Worm (Caenorhabditis elegans): Measurements from ENCODE around the gene scl-5.

scl-5 gene

ce11 chrIV:13036835-13037234, 27.0 kb upstream of the scl-5 start:
- no peak for TF ChIP-seq unc-62 (GFP tag; optimal IDR thresholded peaks at IDR 0.05)

ce11 chrIV:13038888-13039287, 24.9 kb upstream of the scl-5 start, which contains the start of gene F49E11.2:
Gene F49E11.2, minus strand, starts transcription at chrIV:13038988.
- no peak for TF ChIP-seq unc-62 (GFP tag; optimal IDR thresholded peaks at IDR 0.05)

- no peak for TF ChIP-seq unc-62 (GFP tag; optimal IDR thresholded peaks at IDR 0.05)
These were observed 22.3 kb upstream of the scl-5 start for ce11 chrIV:13041486-13041885.

- TF ChIP-seq unc-62 (GFP tag; optimal IDR thresholded peaks at IDR 0.05): no peak
These were observed 21.7 kb upstream of the scl-5 start, which contains the start of gene amt-2 for ce11 chrIV:13042091-13042490. Gene amt-2, plus strand, starts transcription at chrIV:13042391.

- no peak for TF ChIP-seq unc-62 (GFP tag; optimal IDR thresholded peaks at IDR 0.05)
These were observed 18.8 kb upstream of the scl-5 start for ce11 chrIV:13044980-13045379.

- no peak for TF ChIP-seq unc-62 (GFP tag; optimal IDR thresholded peaks at IDR 0.05)
These were observed 17.0 kb upstream of the scl-5 start, which contains the start of gene scl-9 for ce11 chrIV:13046848-13047247. Gene scl-9, plus strand, starts transcription at chrIV:13047148.

- no peak for TF ChIP-seq unc-62 (GFP tag; optimal IDR thresholded peaks at IDR 0.05)
These were observed 15.7 kb upstream of the scl-5 start, which contains the start of gene scl-10 for ce11 chrIV:13048157-13048556. Gene scl-10, plus strand, starts transcription at chrIV:13048457.

ce11 chrIV:13051073-13051472, 12.7 kb upstream of the scl-5 start, which contains the start of gene scl-11:
Gene scl-11, plus strand, starts transcription at chrIV:13051373.
- TF ChIP-seq unc-62 (GFP tag; optimal IDR thresholded peaks at IDR 0.05): no peak

- no peak for TF ChIP-seq unc-62 (GFP tag; optimal IDR thresholded peaks at IDR 0.05)
These were observed 11.2 kb upstream of the scl-5 start, which contains the start of gene F49E11.7 for ce11 chrIV:13052568-13052967. Gene F49E11.7, plus strand, starts transcription at chrIV:13052868.

ce11 chrIV:13056026-13056425, 7.8 kb upstream of the scl-5 start, which contains the start of gene scl-1:
Gene scl-1, plus strand, starts transcription at chrIV:13056326.
- no peak for TF ChIP-seq unc-62 (GFP tag; optimal IDR thresholded peaks at IDR 0.05)

ce11 chrIV:13057418-13057817, 6.4 kb upstream of the scl-5 start, which contains the start of gene scl-2:
Gene scl-2, plus strand, starts transcription at chrIV:13057710.
- TF ChIP-seq unc-62 (GFP tag; optimal IDR thresholded peaks at IDR 0.05): no peak

- TF ChIP-seq unc-62 (GFP tag; optimal IDR thresholded peaks at IDR 0.05): no peak
These were observed 4.5 kb upstream of the scl-5 start, which contains the start of gene scl-3 for ce11 chrIV:13059284-13059683. Gene scl-3, plus strand, starts transcription at chrIV:13059584.

ce11 chrIV:13066044-13066443, 2.2 kb downstream of the scl-5 start:
- TF ChIP-seq unc-62 (GFP tag; optimal IDR thresholded peaks at IDR 0.05): no peak

- TF ChIP-seq unc-62 (GFP tag; optimal IDR thresholded peaks at IDR 0.05): no peak
These were observed 3.4 kb downstream of the scl-5 start, which contains the start of gene col-131 for ce11 chrIV:13067200-13067599. Gene col-131, minus strand, starts transcription at chrIV:13067300.

- TF ChIP-seq unc-62 (GFP tag; optimal IDR thresholded peaks at IDR 0.05): no peak
These were observed 4.6 kb downstream of the scl-5 start, which contains the start of gene scl-6 for ce11 chrIV:13068451-13068850. Gene scl-6, plus strand, starts transcription at chrIV:13068751.

ce11 chrIV:13070142-13070541, 6.3 kb downstream of the scl-5 start, which contains the start of gene scl-7:
Gene scl-7, plus strand, starts transcription at chrIV:13070442.
- TF ChIP-seq unc-62 (GFP tag; optimal IDR thresholded peaks at IDR 0.05): no peak

ce11 chrIV:13071445-13071844, 7.6 kb downstream of the scl-5 start, which contains the start of gene scl-8:
Gene scl-8, plus strand, starts transcription at chrIV:13071745.
- TF ChIP-seq unc-62 (GFP tag; optimal IDR thresholded peaks at IDR 0.05): no peak
